Worm (Caenorhabditis elegans): ENCODE data around the gene C29F9.2.

DNA sequence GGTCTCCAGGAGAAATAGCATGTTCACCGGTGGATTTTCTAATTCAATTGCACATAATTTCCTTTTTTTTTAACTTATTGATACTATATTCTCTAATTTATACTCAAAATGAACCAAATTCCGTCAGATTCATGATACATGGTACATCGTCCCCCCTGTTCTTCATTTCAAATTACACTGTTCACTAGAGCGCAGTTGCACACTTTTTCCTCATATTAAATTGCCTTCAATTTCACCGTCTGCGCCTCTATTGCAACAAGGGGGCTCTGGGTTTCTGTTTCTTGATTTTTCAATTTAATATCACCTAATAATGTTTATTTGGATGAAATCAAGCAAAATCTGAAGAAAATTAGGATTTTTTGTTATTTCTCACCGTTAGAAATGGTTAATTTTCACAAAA, 880 bp downstream of the C29F9.2 start:
- TF ChIP-seq nhr-76 (tag; optimal IDR thresholded peaks at IDR 0.05) (no peak), jun-1 (tag; optimal IDR thresholded peaks at IDR 0.05) (no peak), zag-1 (tag; optimal IDR thresholded peaks at IDR 0.05) (no peak), ama-1 (optimal IDR thresholded peaks at IDR 0.05) (no peak), lsy-2 (tag; optimal IDR thresholded peaks at IDR 0.05) (no peak), egl-27 (tag; optimal IDR thresholded peaks at IDR 0.05) (no peak)
